Fruit fly (Drosophila melanogaster) whole organism, adult: ENCODE measurements around the gene Gk1.

Source experiments
- CG14711 ChIP-seq: fragments of 200-800 bp; sonication (Bioruptor generic); optimal IDR thresholded peaks from 2 replicates; lab custom pipeline; 2018; ENCODE audit warnings: missing biosample characterization, mild to moderate bottlenecking, missing genetic modification characterization, moderate library complexity
- CG7101 ChIP-seq: fragments of 200-800 bp; sonication (Bioruptor generic); optimal IDR thresholded peaks from 2 replicates; lab custom pipeline; 2018; ENCODE audit warnings: missing biosample characterization, mild to moderate bottlenecking, missing genetic modification characterization, moderate library complexity
- Hr96 ChIP-seq: fragments of 200-800 bp; sonication (Bioruptor generic); optimal IDR thresholded peaks from 2 replicates; lab custom pipeline; 2016; ENCODE audit warnings: missing biosample characterization, missing genetic modification characterization
- Mnt ChIP-seq: fragments of 200-800 bp; sonication (Bioruptor generic); optimal IDR thresholded peaks from 2 replicates; lab custom pipeline; 2016; ENCODE audit warnings: missing biosample characterization, mild to moderate bottlenecking, missing genetic modification characterization
- cic ChIP-seq: fragments of 200-800 bp; sonication (Bioruptor generic); optimal IDR thresholded peaks from 2 replicates; lab custom pipeline; 2017; ENCODE audit warnings: missing biosample characterization, mild to moderate bottlenecking, missing genetic modification characterization, moderate library complexity

DNA sequence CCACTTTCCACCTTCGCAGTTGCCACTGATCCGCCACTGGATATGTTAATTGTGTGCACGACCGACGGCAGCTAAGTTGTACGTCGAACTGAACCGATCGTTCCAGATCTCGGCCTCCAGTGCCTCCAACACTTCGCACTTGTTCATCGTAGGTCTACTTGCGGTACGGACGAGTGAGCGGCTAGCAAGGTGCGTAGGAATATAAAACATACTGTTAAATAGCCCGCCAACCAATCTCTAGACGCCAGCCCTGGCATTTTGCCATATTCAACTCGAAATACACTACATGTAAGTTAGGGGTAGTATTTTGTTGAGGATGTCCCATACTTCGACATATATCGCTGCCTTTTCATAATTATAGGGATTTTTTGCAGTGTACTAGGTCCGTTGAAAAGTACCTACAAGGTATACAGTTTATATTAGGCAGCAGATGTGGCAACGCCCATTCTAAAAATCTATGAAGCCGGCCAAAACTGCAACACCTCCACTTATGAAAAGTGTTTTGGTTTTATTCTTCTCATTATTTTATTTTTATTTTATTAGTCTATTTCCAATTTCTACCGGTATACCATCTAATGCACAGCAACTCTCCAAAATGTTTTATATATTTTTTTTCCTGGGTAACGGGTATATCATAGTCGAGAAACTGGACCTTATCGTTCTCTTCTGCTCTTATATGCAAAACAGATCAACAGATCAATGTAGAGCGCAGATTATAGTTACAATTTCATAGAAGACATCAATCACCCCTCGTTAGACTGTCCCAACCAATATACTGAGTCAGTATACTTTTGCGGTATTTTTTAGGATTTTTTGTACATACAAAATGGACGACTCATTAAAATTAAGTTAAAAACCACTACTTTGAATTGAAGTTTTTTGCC, 17.6 kb upstream of the Gk1 start, which contains the start of the genes pyx and CG33229:
- TF ChIP-seq Hr96 (GFP tag; lab: Kevin White, UChicago) (peak; percentile 84), CG7101 (peak; percentile 74), cic (no peak), CG14711 (tag; lab: Kevin White, UChicago) (peak; percentile 18), Mnt (GFP tag; lab: Kevin White, UChicago) (peak; percentile 52)
